Worm (Caenorhabditis elegans): Measurements from ENCODE around the gene T05D4.5.

T05D4.5 gene

ce11 chrIII:13580538-13580937 is at the start of gene T05D4.5:
TSS of gene T05D4.5 (plus strand) at chrIII:13580838.
- TF ChIP-seq bed-3 (GFP tag; optimal IDR thresholded peaks at IDR 0.05) (no peak), mep-1 (tag; optimal IDR thresholded peaks at IDR 0.05) (no peak), nhr-76 (tag; optimal IDR thresholded peaks at IDR 0.05) (no peak), sptf-1 (tag; optimal IDR thresholded peaks at IDR 0.05) (no peak), blmp-1 (tag; optimal IDR thresholded peaks at IDR 0.05) (no peak), lsy-2 (tag; optimal IDR thresholded peaks at IDR 0.05) (no peak), mls-2 (tag; optimal IDR thresholded peaks at IDR 0.05) (no peak), elt-3 (tag; optimal IDR thresholded peaks at IDR 0.05) (no peak), ham-2 (GFP tag; optimal IDR thresholded peaks at IDR 0.05) (no peak), unc-39 (tag; optimal IDR thresholded peaks at IDR 0.05) (no peak), pha-4 (tag; optimal IDR thresholded peaks at IDR 0.05) (no peak), tbx-8 (GFP tag; optimal IDR thresholded peaks at IDR 0.05) (no peak), zip-8 (tag; optimal IDR thresholded peaks at IDR 0.05) (no peak), ces-1 (GFP tag; optimal IDR thresholded peaks at IDR 0.05) (no peak), ceh-39 (tag; optimal IDR thresholded peaks at IDR 0.05) (no peak), drap-1 (GFP tag; optimal IDR thresholded peaks at IDR 0.05) (no peak), lin-13 (tag; optimal IDR thresholded peaks at IDR 0.05) (no peak)

ce11 chrIII:13530838-13531237 is 49.8 kb upstream of the T05D4.5 start:
- TF ChIP-seq pha-4 (tag; optimal IDR thresholded peaks at IDR 0.05) (peak; percentile 91), tbx-8 (GFP tag; optimal IDR thresholded peaks at IDR 0.05) (no peak)

ce11 chrIII:13534704-13535103 is 45.9 kb upstream of the T05D4.5 start:
- no peak for TF ChIP-seq mab-5 (tag; optimal IDR thresholded peaks at IDR 0.05)
- no peak for TF ChIP-seq lsy-2 (tag; optimal IDR thresholded peaks at IDR 0.05)
- TF ChIP-seq nhr-28 (tag; optimal IDR thresholded peaks at IDR 0.05): no peak
- no peak for TF ChIP-seq snpc-4 (tag; optimal IDR thresholded peaks at IDR 0.05)
- TF ChIP-seq unc-62 (GFP tag; optimal IDR thresholded peaks at IDR 0.05): no peak
- TF ChIP-seq M03D4.4 (tag; optimal IDR thresholded peaks at IDR 0.05): no peak
- no peak for TF ChIP-seq nhr-2 (tag; optimal IDR thresholded peaks at IDR 0.05)
- no peak for TF ChIP-seq blmp-1 (tag; optimal IDR thresholded peaks at IDR 0.05)
- no peak for TF ChIP-seq lin-13 (tag; optimal IDR thresholded peaks at IDR 0.05)
- no peak for TF ChIP-seq ces-1 (GFP tag; optimal IDR thresholded peaks at IDR 0.05)
- no peak for TF ChIP-seq flh-1 (GFP tag; optimal IDR thresholded peaks at IDR 0.05)
- TF ChIP-seq sem-2 (GFP tag; optimal IDR thresholded peaks at IDR 0.05): no peak
- TF ChIP-seq ham-2 (GFP tag; optimal IDR thresholded peaks at IDR 0.05): no peak

ce11 chrIII:13535735-13536390 is 44.8 kb upstream of the T05D4.5 start:
- TF ChIP-seq mep-1 (tag; optimal IDR thresholded peaks at IDR 0.05) (no peak), ceh-83 (GFP tag; optimal IDR thresholded peaks at IDR 0.05) (no peak), unc-62 (GFP tag; optimal IDR thresholded peaks at IDR 0.05) (no peak), mab-5 (tag; optimal IDR thresholded peaks at IDR 0.05) (no peak), flh-1 (GFP tag; optimal IDR thresholded peaks at IDR 0.05) (no peak), M03D4.4 (tag; optimal IDR thresholded peaks at IDR 0.05) (no peak), lin-32 (GFP tag; optimal IDR thresholded peaks at IDR 0.05) (no peak), sem-2 (GFP tag; optimal IDR thresholded peaks at IDR 0.05) (no peak)

ce11 chrIII:13540791-13541190 is 39.8 kb upstream of the T05D4.5 start:
- no peak for TF ChIP-seq ceh-83 (GFP tag; optimal IDR thresholded peaks at IDR 0.05)
- TF ChIP-seq sptf-1 (tag; optimal IDR thresholded peaks at IDR 0.05): no peak
- TF ChIP-seq nhr-12 (tag; optimal IDR thresholded peaks at IDR 0.05): no peak
- TF ChIP-seq snpc-4 (tag; optimal IDR thresholded peaks at IDR 0.05): no peak
- TF ChIP-seq cnd-1 (tag; optimal IDR thresholded peaks at IDR 0.05): no peak

ce11 chrIII:13542458-13542857 is 38.2 kb upstream of the T05D4.5 start:
- no peak for TF ChIP-seq sem-2 (GFP tag; optimal IDR thresholded peaks at IDR 0.05)
- no peak for TF ChIP-seq mep-1 (tag; optimal IDR thresholded peaks at IDR 0.05)
- TF ChIP-seq snpc-4 (tag; optimal IDR thresholded peaks at IDR 0.05): no peak
- TF ChIP-seq mab-5 (tag; optimal IDR thresholded peaks at IDR 0.05): no peak
- no peak for TF ChIP-seq mls-2 (tag; optimal IDR thresholded peaks at IDR 0.05)
- TF ChIP-seq nhr-28 (tag; optimal IDR thresholded peaks at IDR 0.05): no peak
- TF ChIP-seq lsy-2 (tag; optimal IDR thresholded peaks at IDR 0.05): no peak
- TF ChIP-seq zip-8 (tag; optimal IDR thresholded peaks at IDR 0.05): no peak
- no peak for TF ChIP-seq pha-4 (tag; optimal IDR thresholded peaks at IDR 0.05)
- TF ChIP-seq cnd-1 (tag; optimal IDR thresholded peaks at IDR 0.05): no peak
- no peak for TF ChIP-seq tbx-8 (GFP tag; optimal IDR thresholded peaks at IDR 0.05)
- no peak for TF ChIP-seq ceh-39 (tag; optimal IDR thresholded peaks at IDR 0.05)
- no peak for TF ChIP-seq drap-1 (GFP tag; optimal IDR thresholded peaks at IDR 0.05)
- TF ChIP-seq sptf-1 (tag; optimal IDR thresholded peaks at IDR 0.05): no peak
- TF ChIP-seq lin-13 (tag; optimal IDR thresholded peaks at IDR 0.05): no peak
- TF ChIP-seq nhr-76 (tag; optimal IDR thresholded peaks at IDR 0.05): no peak
- no peak for TF ChIP-seq flh-1 (GFP tag; optimal IDR thresholded peaks at IDR 0.05)
- no peak for TF ChIP-seq ceh-43 (GFP tag; optimal IDR thresholded peaks at IDR 0.05)
- TF ChIP-seq M03D4.4 (tag; optimal IDR thresholded peaks at IDR 0.05): no peak
